Worm (Caenorhabditis elegans) whole organism, L1 larva: ENCODE measurements around the gene F54F2.7.

Source experiments
- aha-1 ChIP-seq: fragments of 150-350 bp; optimal IDR thresholded peaks from 2 replicates; lab custom pipeline; 2014; ENCODE audit warnings: missing biosample characterization, missing genetic modification characterization
- dsc-1 ChIP-seq: sonication (generic microtip); optimal IDR thresholded peaks from 2 replicates; lab custom pipeline; 2016; ENCODE audit warnings: mild to moderate bottlenecking, missing genetic modification characterization, missing compliant biosample characterization
- elt-2 ChIP-seq: sonication (generic microtip); optimal IDR thresholded peaks from 2 replicates; lab custom pipeline; 2016; ENCODE audit warnings: missing genetic modification characterization, mild to moderate bottlenecking, inconsistent platforms, missing compliant biosample characterization, missing genetic modification reagents
- lin-35 ChIP-seq, 2 experiments: fragments of 150-350 bp; optimal IDR thresholded peaks; 2 replicates each; lab custom pipeline; 2014; ENCODE audit warnings: missing biosample characterization in 2 of 2, missing genetic modification characterization in 2 of 2, missing genetic modification reagents in 2 of 2
- tlp-1 ChIP-seq: fragments of 150-350 bp; optimal IDR thresholded peaks from 2 replicates; lab custom pipeline; 2014; ENCODE audit warnings: missing biosample characterization, missing genetic modification characterization
- unc-86 ChIP-seq: sonication (generic microtip); optimal IDR thresholded peaks from 2 replicates; lab custom pipeline; 2016; ENCODE audit warnings: missing genetic modification characterization, missing compliant biosample characterization

DNA sequence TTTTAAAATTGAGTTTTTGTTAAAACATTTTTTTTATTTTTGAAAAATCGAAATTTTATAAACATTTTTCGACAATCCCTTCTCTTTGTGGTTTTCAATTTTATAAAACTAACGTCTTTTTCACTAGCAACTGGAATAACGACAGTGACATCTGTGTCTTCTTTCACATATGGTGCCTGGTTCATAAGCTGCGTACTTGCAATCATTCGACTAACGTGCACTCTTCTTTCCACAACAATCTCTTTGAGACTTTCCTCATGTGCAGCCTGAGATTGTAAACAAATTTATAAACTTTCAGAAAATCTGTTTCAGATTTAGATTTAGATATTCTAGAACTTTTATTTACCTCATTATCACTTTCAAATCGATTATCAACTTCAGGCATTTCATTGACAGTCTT, 42.1 kb downstream of the F54F2.7 start:
- TF ChIP-seq elt-2 (tag; lab: Kevin White, UChicago): no peak
- TF ChIP-seq unc-86 (tag; lab: Kevin White, UChicago): no peak
- no peak for TF ChIP-seq lin-35 (GFP tag; optimal IDR thresholded peaks at IDR 0.05; lab: Kevin White, UChicago)
- TF ChIP-seq aha-1 (tag; lab: Kevin White, UChicago): no peak
- TF ChIP-seq tlp-1 (tag; lab: Kevin White, UChicago): no peak
- peak; percentile 60 for TF ChIP-seq dsc-1 (tag; lab: Kevin White, UChicago)
